Worm (Caenorhabditis elegans): ENCODE data around the gene C49G7.12.

DNA sequence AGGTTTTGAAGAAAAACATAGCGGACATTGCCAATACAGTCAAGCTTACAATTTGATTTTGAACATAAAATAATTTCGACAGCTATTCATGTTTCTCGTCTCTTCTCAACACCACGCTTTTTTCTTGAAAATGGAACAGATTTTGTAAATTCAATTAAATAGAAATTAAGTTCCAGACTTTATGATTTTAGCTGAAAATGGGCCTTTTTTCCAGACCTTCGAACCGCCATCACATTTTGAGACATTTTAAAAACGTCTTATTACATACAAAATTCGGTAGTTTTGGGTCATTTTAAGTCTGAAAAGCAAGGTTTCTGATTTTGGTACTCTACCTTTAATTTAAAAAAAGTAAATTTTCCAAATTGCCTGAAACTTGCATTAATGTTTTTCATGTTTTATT lies at the start of gene C49G7.12:
- TF ChIP-seq dao-5 (tag; optimal IDR thresholded peaks at IDR 0.05) (no peak), him-1 (tag; optimal IDR thresholded peaks at IDR 0.05) (no peak)

Measured in whole organism, L4/young adult.